Worm (Caenorhabditis elegans) whole organism, L2 larva: Measurements from ENCODE around the gene arrd-17.

Experiments used
- C34F6.9 ChIP-seq: fragments of 150-350 bp; optimal IDR thresholded peaks from 2 replicates; lab custom pipeline; 2014; ENCODE audit warnings: missing biosample characterization, missing genetic modification characterization
- F13H6.1 ChIP-seq: sonication (generic microtip); optimal IDR thresholded peaks from 2 replicates; lab custom pipeline; 2016; ENCODE audit warnings: missing genetic modification characterization, missing compliant biosample characterization
- R02D3.7 ChIP-seq: fragments of 150-350 bp; optimal IDR thresholded peaks from 2 replicates; lab custom pipeline; 2014; ENCODE audit warnings: missing biosample characterization, missing genetic modification characterization
- Y55F3AM.14 ChIP-seq: fragments of 200-800 bp; sonication (Bioruptor generic); optimal IDR thresholded peaks from 2 replicates; lab custom pipeline; 2018; ENCODE audit warnings: mild to moderate bottlenecking, missing genetic modification characterization, missing compliant biosample characterization
- ZK546.5 ChIP-seq: sonication (generic microtip); optimal IDR thresholded peaks from 2 replicates; lab custom pipeline; 2017; ENCODE audit warnings: missing biosample characterization, missing genetic modification characterization
- alr-1 ChIP-seq: fragments of 150-350 bp; optimal IDR thresholded peaks from 2 replicates; lab custom pipeline; 2014; ENCODE audit warnings: missing biosample characterization, missing genetic modification characterization
- ama-1 ChIP-seq: fragments of 150-350 bp; optimal IDR thresholded peaks from 2 replicates; lab custom pipeline; 2018; ENCODE audit warnings: inconsistent platforms
- blmp-1 ChIP-seq: sonication (generic microtip); optimal IDR thresholded peaks from 2 replicates; lab custom pipeline; 2017; ENCODE audit warnings: missing genetic modification characterization, mild to moderate bottlenecking, missing compliant biosample characterization, antibody characterized with exemption, moderate library complexity; ENCODE audit not compliant: insufficient read depth
- ceh-16 ChIP-seq: fragments of 150-350 bp; optimal IDR thresholded peaks from 2 replicates; lab custom pipeline; 2014; ENCODE audit warnings: missing biosample characterization, missing genetic modification characterization
- ceh-82 ChIP-seq: fragments of 150-350 bp; optimal IDR thresholded peaks from 2 replicates; lab custom pipeline; 2014; ENCODE audit warnings: missing biosample characterization, missing genetic modification characterization
- crh-2 ChIP-seq: sonication (generic microtip); optimal IDR thresholded peaks from 2 replicates; lab custom pipeline; 2017; ENCODE audit warnings: missing biosample characterization, missing genetic modification characterization
- dmd-4 ChIP-seq: sonication (generic microtip); optimal IDR thresholded peaks from 2 replicates; lab custom pipeline; 2017; ENCODE audit warnings: missing biosample characterization, missing genetic modification characterization
- egl-27 ChIP-seq: sonication (generic microtip); optimal IDR thresholded peaks from 3 replicates; lab custom pipeline; 2017; ENCODE audit warnings: missing biosample characterization, missing genetic modification reagents, missing genetic modification characterization
- elt-1 ChIP-seq: fragments of 150-350 bp; optimal IDR thresholded peaks from 2 replicates; lab custom pipeline; 2014; ENCODE audit warnings: missing biosample characterization, missing genetic modification characterization
- elt-3 ChIP-seq: sonication (generic microtip); optimal IDR thresholded peaks from 2 replicates; lab custom pipeline; 2017; ENCODE audit warnings: missing biosample characterization, missing genetic modification characterization
- fos-1 ChIP-seq: fragments of 150-350 bp; optimal IDR thresholded peaks from 2 replicates; lab custom pipeline; 2014; ENCODE audit warnings: missing biosample characterization, missing genetic modification characterization
- gmeb-1 ChIP-seq: fragments of 150-350 bp; optimal IDR thresholded peaks from 2 replicates; lab custom pipeline; 2014; ENCODE audit warnings: missing biosample characterization, missing genetic modification characterization
- lin-11 ChIP-seq: fragments of 150-350 bp; sonication (generic microtip); optimal IDR thresholded peaks from 2 replicates; lab custom pipeline; 2014; ENCODE audit warnings: missing biosample characterization, missing genetic modification characterization, inconsistent platforms, mixed read lengths
- lin-13 ChIP-seq: fragments of 150-350 bp; optimal IDR thresholded peaks from 2 replicates; lab custom pipeline; 2014; ENCODE audit warnings: missing biosample characterization, missing genetic modification reagents, missing genetic modification characterization
- lin-39 ChIP-seq: fragments of 150-350 bp; optimal IDR thresholded peaks from 2 replicates; lab custom pipeline; 2014; ENCODE audit warnings: missing biosample characterization, missing genetic modification reagents, missing genetic modification characterization
- lsy-2 ChIP-seq, 2 experiments: fragments of 150-350 bp in 1 of 2; sonication (generic microtip) in 1 of 2; optimal IDR thresholded peaks; 2 replicates each; lab custom pipeline; 2014 to 2017; ENCODE audit warnings: missing biosample characterization in 2 of 2, missing genetic modification characterization in 2 of 2
- mab-5 ChIP-seq: fragments of 150-350 bp; optimal IDR thresholded peaks from 2 replicates; lab custom pipeline; 2014; ENCODE audit warnings: missing biosample characterization, missing genetic modification characterization
- mbf-1 ChIP-seq: sonication (generic microtip); optimal IDR thresholded peaks from 2 replicates; lab custom pipeline; 2017; ENCODE audit warnings: missing biosample characterization, missing genetic modification characterization
- mdl-1 ChIP-seq, 2 experiments: fragments of 150-350 bp in 1 of 2; sonication (generic microtip) in 1 of 2; optimal IDR thresholded peaks; 2 replicates each; lab custom pipeline; 2017; ENCODE audit warnings: missing biosample characterization in 2 of 2, missing genetic modification characterization in 2 of 2
- nhr-10 ChIP-seq: sonication (generic microtip); optimal IDR thresholded peaks from 2 replicates; lab custom pipeline; 2017; ENCODE audit warnings: missing biosample characterization, missing genetic modification characterization
- nhr-11 ChIP-seq: fragments of 150-350 bp; optimal IDR thresholded peaks from 2 replicates; lab custom pipeline; 2014; ENCODE audit warnings: missing biosample characterization, missing genetic modification characterization
- nhr-12 ChIP-seq: fragments of 150-350 bp; optimal IDR thresholded peaks from 2 replicates; lab custom pipeline; 2014; ENCODE audit warnings: missing biosample characterization, missing genetic modification characterization
- nhr-129 ChIP-seq: fragments of 150-350 bp; optimal IDR thresholded peaks from 2 replicates; lab custom pipeline; 2014; ENCODE audit warnings: missing biosample characterization, missing genetic modification characterization
- nhr-21 ChIP-seq: fragments of 150-350 bp; optimal IDR thresholded peaks from 2 replicates; lab custom pipeline; 2014; ENCODE audit warnings: missing biosample characterization, missing genetic modification characterization
- nhr-23 ChIP-seq: fragments of 150-350 bp; optimal IDR thresholded peaks from 2 replicates; lab custom pipeline; 2014; ENCODE audit warnings: missing biosample characterization, missing genetic modification reagents, missing genetic modification characterization
- nhr-237 ChIP-seq: fragments of 150-350 bp; optimal IDR thresholded peaks from 2 replicates; lab custom pipeline; 2014; ENCODE audit warnings: missing biosample characterization, missing genetic modification characterization
- nhr-25 ChIP-seq: fragments of 150-350 bp; sonication (generic microtip); optimal IDR thresholded peaks from 3 replicates; lab custom pipeline; 2014; ENCODE audit warnings: missing biosample characterization, missing genetic modification characterization
- nhr-6 ChIP-seq: fragments of 150-350 bp; optimal IDR thresholded peaks from 2 replicates; lab custom pipeline; 2014; ENCODE audit warnings: missing biosample characterization, missing genetic modification characterization
- nhr-77 ChIP-seq: fragments of 150-350 bp; optimal IDR thresholded peaks from 2 replicates; lab custom pipeline; 2014; ENCODE audit warnings: missing biosample characterization, missing genetic modification characterization
- peb-1 ChIP-seq: fragments of 150-350 bp; optimal IDR thresholded peaks from 2 replicates; lab custom pipeline; 2014; ENCODE audit warnings: missing biosample characterization, missing genetic modification characterization
- sem-4 ChIP-seq: fragments of 150-350 bp; optimal IDR thresholded peaks from 2 replicates; lab custom pipeline; 2014; ENCODE audit warnings: missing biosample characterization, missing genetic modification reagents, missing genetic modification characterization
- skn-1 ChIP-seq: sonication (generic microtip); optimal IDR thresholded peaks from 2 replicates; lab custom pipeline; 2017; ENCODE audit warnings: missing biosample characterization, missing genetic modification characterization
- sma-3 ChIP-seq: sonication (generic microtip); optimal IDR thresholded peaks from 2 replicates; lab custom pipeline; 2016; ENCODE audit warnings: missing genetic modification reagents, missing genetic modification characterization, missing compliant biosample characterization
- sma-9 ChIP-seq, 2 experiments: fragments of 150-350 bp in 1 of 2; sonication (generic microtip) in 1 of 2; optimal IDR thresholded peaks; 2 replicates each; lab custom pipeline; 2014 to 2016; ENCODE audit warnings: missing genetic modification characterization in 2 of 2, mild to moderate bottlenecking in 1 of 2, missing biosample characterization in 1 of 2, missing compliant biosample characterization in 1 of 2, missing genetic modification reagents in 1 of 2, moderate library complexity in 1 of 2
- snpc-4 ChIP-seq: fragments of 150-350 bp; optimal IDR thresholded peaks from 2 replicates; lab custom pipeline; 2014; ENCODE audit warnings: missing biosample characterization, missing genetic modification characterization
- unc-39 ChIP-seq: fragments of 150-350 bp; optimal IDR thresholded peaks from 2 replicates; lab custom pipeline; 2014; ENCODE audit warnings: missing biosample characterization, missing genetic modification characterization
- unc-55 ChIP-seq: fragments of 150-350 bp; sonication (generic microtip); optimal IDR thresholded peaks from 3 replicates; lab custom pipeline; 2014; ENCODE audit warnings: missing biosample characterization, missing genetic modification reagents, missing genetic modification characterization
- unc-62 ChIP-seq: fragments of 150-350 bp; optimal IDR thresholded peaks from 2 replicates; lab custom pipeline; 2014; ENCODE audit warnings: missing biosample characterization, missing genetic modification reagents, missing genetic modification characterization
- zag-1 ChIP-seq: fragments of 150-350 bp; optimal IDR thresholded peaks from 2 replicates; lab custom pipeline; 2014; ENCODE audit warnings: missing biosample characterization, missing genetic modification characterization
- ztf-1 ChIP-seq: fragments of 200-800 bp; sonication (Bioruptor generic); conservative IDR thresholded peaks from 2 replicates; pipeline ENCODE4 v1.3.6; 2022; ENCODE audit warnings: missing genetic modification characterization, missing compliant biosample characterization
- ztf-11 ChIP-seq: sonication (generic microtip); optimal IDR thresholded peaks from 2 replicates; lab custom pipeline; 2017; ENCODE audit warnings: missing biosample characterization, missing genetic modification characterization
- ztf-4 ChIP-seq: fragments of 150-350 bp; optimal IDR thresholded peaks from 2 replicates; lab custom pipeline; 2014; ENCODE audit warnings: missing biosample characterization, missing genetic modification characterization

Gene arrd-17

ce11 chrIII:13645885-13646488 lies 15.4 kb upstream of the arrd-17 start:
- TF ChIP-seq ceh-82 (tag; lab: Kevin White, UChicago), result no peak
- TF ChIP-seq nhr-77 (tag; lab: Kevin White, UChicago), result no peak
- TF ChIP-seq ztf-4, result no peak
- TF ChIP-seq sem-4 (tag; lab: Kevin White, UChicago), result no peak
- no peak for TF ChIP-seq gmeb-1 (tag; lab: Kevin White, UChicago)
- TF ChIP-seq fos-1, result no peak
- TF ChIP-seq nhr-237 (tag; lab: Kevin White, UChicago), result no peak
- no peak for TF ChIP-seq nhr-23 (tag; lab: Kevin White, UChicago)
- no peak for TF ChIP-seq crh-2 (tag; lab: Kevin White, UChicago)
- TF ChIP-seq skn-1 (tag; lab: Kevin White, UChicago), result no peak
- TF ChIP-seq lin-39, result no peak

ce11 chrIII:13644279-13644678 lies 13.7 kb upstream of the arrd-17 start:
- TF ChIP-seq zag-1 (tag; lab: Kevin White, UChicago) (no peak), nhr-77 (tag; lab: Kevin White, UChicago) (no peak)

ce11 chrIII:13643534-13643933 lies 12.9 kb upstream of the arrd-17 start, which contains the start of the genes drr-2 and set-16:
TSS of gene drr-2 (minus strand) at chrIII:13643570.
TSS of gene set-16 (plus strand) at chrIII:13643916.
- TF ChIP-seq C34F6.9, result peak; percentile 100
- peak; percentile 68 for TF ChIP-seq ama-1 (lab: Kevin White, UChicago)
- peak; percentile 93 for TF ChIP-seq nhr-77 (tag; lab: Kevin White, UChicago)
- TF ChIP-seq dmd-4 (tag; lab: Kevin White, UChicago), result peak; percentile 36
- TF ChIP-seq gmeb-1 (tag; lab: Kevin White, UChicago), result peak; percentile 96
- no peak for TF ChIP-seq peb-1
- TF ChIP-seq snpc-4, result peak; percentile 90
- peak; percentile 99 for TF ChIP-seq crh-2 (tag; lab: Kevin White, UChicago)
- TF ChIP-seq mab-5 (tag; lab: Kevin White, UChicago), result peak; percentile 98
- peak; percentile 93 for TF ChIP-seq ceh-82 (tag; lab: Kevin White, UChicago)
- peak; percentile 97 for TF ChIP-seq ceh-16
- TF ChIP-seq lin-39, result peak; percentile 39
- peak; percentile 97 for TF ChIP-seq sma-9 (GFP tag; optimal IDR thresholded peaks at IDR 0.05; lab: Kevin White, UChicago)
- TF ChIP-seq sma-9 (tag; optimal IDR thresholded peaks at IDR 0.05; lab: Kevin White, UChicago), result no peak
- TF ChIP-seq nhr-6 (tag; lab: Kevin White, UChicago), result peak; percentile 95
- peak; percentile 99 for TF ChIP-seq unc-55 (GFP tag; lab: Kevin White, UChicago)
- peak; percentile 88 for TF ChIP-seq unc-62
- TF ChIP-seq nhr-129 (tag; lab: Kevin White, UChicago), result peak; percentile 95
- no peak for TF ChIP-seq nhr-23 (tag; lab: Kevin White, UChicago)
- TF ChIP-seq blmp-1 (tag; lab: Kevin White, UChicago), result peak; percentile 90
- peak; percentile 98 for TF ChIP-seq egl-27 (tag; lab: Kevin White, UChicago)
- peak; percentile 99 for TF ChIP-seq lin-11 (tag; lab: Kevin White, UChicago)
- TF ChIP-seq unc-39 (tag; lab: Kevin White, UChicago), result no peak
- TF ChIP-seq lin-13 (GFP tag; lab: Kevin White, UChicago), result peak; percentile 99
- TF ChIP-seq R02D3.7, result peak; percentile 79
- peak; percentile 99 for TF ChIP-seq nhr-25
- peak; percentile 99 for TF ChIP-seq F13H6.1 (tag; lab: Kevin White, UChicago)
- peak; percentile 92 for TF ChIP-seq nhr-237 (tag; lab: Kevin White, UChicago)
- TF ChIP-seq mdl-1 (tag; optimal IDR thresholded peaks at IDR 0.05; lab: Kevin White, UChicago), result peak; percentile 33 to 82
- TF ChIP-seq ztf-11 (tag; lab: Kevin White, UChicago), result peak; percentile 52
- peak; percentile 97 for TF ChIP-seq sem-4 (tag; lab: Kevin White, UChicago)
- TF ChIP-seq mbf-1 (tag; lab: Kevin White, UChicago), result no peak
- TF ChIP-seq fos-1, result peak; percentile 98
- TF ChIP-seq ztf-4, result peak; percentile 97
- peak; percentile 61 for TF ChIP-seq nhr-12 (tag; lab: Kevin White, UChicago)
- no peak for TF ChIP-seq alr-1
- TF ChIP-seq nhr-11 (tag; lab: Kevin White, UChicago), result peak; percentile 28
- TF ChIP-seq elt-1 (tag; lab: Kevin White, UChicago), result peak; percentile 36
- peak; percentile 96 for TF ChIP-seq Y55F3AM.14
- TF ChIP-seq skn-1 (tag; lab: Kevin White, UChicago), result peak; percentile 84
- TF ChIP-seq ZK546.5 (tag; lab: Kevin White, UChicago), result peak; percentile 89
- peak; percentile 100 for TF ChIP-seq sma-3 (GFP tag; lab: Kevin White, UChicago)
- peak; percentile 94 for TF ChIP-seq nhr-10 (tag; lab: Kevin White, UChicago)
- TF ChIP-seq zag-1 (tag; lab: Kevin White, UChicago), result peak; percentile 97
- peak; percentile 96 to 98 for TF ChIP-seq lsy-2 (tag; optimal IDR thresholded peaks at IDR 0.05; lab: Kevin White, UChicago)
- no peak for TF ChIP-seq ztf-1
- peak; percentile 99 for TF ChIP-seq nhr-21
- no peak for TF ChIP-seq elt-3
